Fruit fly (Drosophila melanogaster): ENCODE data around the gene CG10038.

DNA sequence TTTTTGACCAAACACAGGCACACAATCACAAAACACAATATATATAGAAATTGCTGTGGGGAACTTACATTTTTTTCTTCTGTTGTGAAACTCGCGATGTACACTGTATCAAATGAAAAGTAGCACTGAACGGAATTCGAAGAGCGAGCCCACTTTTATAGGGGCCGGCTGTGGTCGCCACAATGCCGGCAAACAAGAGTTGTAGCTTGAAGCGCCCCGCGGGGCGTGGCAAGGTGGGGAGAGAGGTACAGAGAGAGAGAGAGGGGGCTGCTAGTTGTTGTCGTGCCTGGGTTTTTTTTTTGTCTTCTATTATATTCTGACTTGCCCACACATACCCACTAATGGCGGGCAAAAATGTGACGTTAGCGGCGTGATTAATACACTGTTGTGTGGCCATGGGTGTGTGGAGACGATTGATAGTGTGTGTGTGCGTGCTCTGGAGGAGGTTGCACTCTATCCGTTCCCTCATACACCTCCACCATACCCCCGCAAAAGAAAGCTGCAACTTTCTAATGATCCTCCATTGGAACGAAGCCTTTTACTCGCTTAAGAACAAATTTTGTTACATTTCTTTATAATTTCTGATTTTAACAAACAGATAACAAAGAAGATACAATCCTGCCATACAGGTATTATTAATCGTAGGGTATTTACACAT is 18.8 kb upstream of the CG10038 start, which contains the start of gene GstD1:
- TF ChIP-seq CTCF (optimal IDR thresholded peaks at IDR 0.05) (no peak), CG8478 (optimal IDR thresholded peaks at IDR 0.05) (no peak)

All from S2 (cell line).